Fruit fly (Drosophila melanogaster) S2 (cell line): Measurements from ENCODE around the gene CG42329.

Source experiments
- CG8478 ChIP-seq: fragments of >200 bp; optimal IDR thresholded peaks from 2 replicates; lab custom pipeline; 2018
- CTCF ChIP-seq, 2 experiments: fragments of >200 bp; optimal IDR thresholded peaks; 2 replicates each; lab custom pipeline; 2018

dm6 chr2L:1218993-1219392, at the start of gene CG42329:
- no peak for TF ChIP-seq CTCF (optimal IDR thresholded peaks at IDR 0.05; lab: Kevin White, UChicago)
- no peak for TF ChIP-seq CG8478 (lab: Kevin White, UChicago)
